Worm (Caenorhabditis elegans) whole organism, mixed stage, embryonic: Measurements from ENCODE around the gene C18H9.6.

Experiments used
- M03D4.4 ChIP-seq: sonication (generic microtip); optimal IDR thresholded peaks from 2 replicates; lab custom pipeline; 2017; ENCODE audit warnings: mild to moderate bottlenecking, missing genetic modification characterization, missing compliant biosample characterization
- bed-3 ChIP-seq: fragments of 200-800 bp; sonication (Bioruptor generic); optimal IDR thresholded peaks from 3 replicates; lab custom pipeline; 2018; ENCODE audit warnings: mild to moderate bottlenecking, missing genetic modification characterization, moderate library complexity, missing compliant biosample characterization
- blmp-1 ChIP-seq: fragments of 150-350 bp; optimal IDR thresholded peaks from 2 replicates; lab custom pipeline; 2014; ENCODE audit warnings: missing biosample characterization, missing genetic modification characterization
- ceh-39 ChIP-seq: fragments of 150-350 bp; optimal IDR thresholded peaks from 2 replicates; lab custom pipeline; 2014; ENCODE audit warnings: missing biosample characterization, missing genetic modification characterization
- ceh-43 ChIP-seq: fragments of 200-800 bp; sonication (Bioruptor generic); optimal IDR thresholded peaks from 2 replicates; lab custom pipeline; 2018; ENCODE audit warnings: mild to moderate bottlenecking, missing genetic modification characterization, moderate library complexity, missing compliant biosample characterization
- ceh-83 ChIP-seq: fragments of 200-800 bp; sonication (Bioruptor generic); optimal IDR thresholded peaks from 2 replicates; lab custom pipeline; 2018; ENCODE audit warnings: mild to moderate bottlenecking, missing genetic modification characterization, missing compliant biosample characterization
- ces-1 ChIP-seq: fragments of 150-350 bp; optimal IDR thresholded peaks from 2 replicates; lab custom pipeline; 2014; ENCODE audit warnings: missing biosample characterization, missing genetic modification reagents, missing genetic modification characterization
- cnd-1 ChIP-seq: fragments of 200-800 bp; sonication (Bioruptor generic); optimal IDR thresholded peaks from 2 replicates; lab custom pipeline; 2018; ENCODE audit warnings: mild to moderate bottlenecking, missing genetic modification characterization, missing compliant biosample characterization
- drap-1 ChIP-seq: fragments of 200-800 bp; sonication (Bioruptor generic); optimal IDR thresholded peaks from 3 replicates; lab custom pipeline; 2018; ENCODE audit warnings: mild to moderate bottlenecking, missing genetic modification characterization, missing compliant biosample characterization
- elt-1 ChIP-seq: sonication (generic microtip); optimal IDR thresholded peaks from 2 replicates; lab custom pipeline; 2017; ENCODE audit warnings: missing genetic modification characterization, mild to moderate bottlenecking, missing compliant biosample characterization, antibody characterized with exemption, moderate library complexity, borderline replicate concordance; ENCODE audit not compliant: insufficient read depth
- elt-3 ChIP-seq: fragments of 150-350 bp; optimal IDR thresholded peaks from 2 replicates; lab custom pipeline; 2014; ENCODE audit warnings: missing biosample characterization, missing genetic modification characterization
- flh-1 ChIP-seq: fragments of 200-800 bp; sonication (Bioruptor generic); optimal IDR thresholded peaks from 2 replicates; lab custom pipeline; 2018; ENCODE audit warnings: mild to moderate bottlenecking, missing genetic modification characterization, moderate library complexity, missing compliant biosample characterization
- hlh-1 ChIP-seq: fragments of 150-350 bp; optimal IDR thresholded peaks from 2 replicates; lab custom pipeline; 2014; ENCODE audit warnings: missing biosample characterization, missing genetic modification reagents, missing genetic modification characterization
- lin-13 ChIP-seq: fragments of 150-350 bp; optimal IDR thresholded peaks from 2 replicates; lab custom pipeline; 2014; ENCODE audit warnings: missing biosample characterization, missing genetic modification characterization
- lin-32 ChIP-seq: fragments of 200-800 bp; sonication (Bioruptor generic); optimal IDR thresholded peaks from 2 replicates; lab custom pipeline; 2018; ENCODE audit warnings: mild to moderate bottlenecking, missing genetic modification characterization, missing compliant biosample characterization
- lsy-2 ChIP-seq: fragments of 150-350 bp; optimal IDR thresholded peaks from 2 replicates; lab custom pipeline; 2014; ENCODE audit warnings: missing biosample characterization, missing genetic modification characterization
- mep-1 ChIP-seq: fragments of 150-350 bp; optimal IDR thresholded peaks from 2 replicates; lab custom pipeline; 2017; ENCODE audit warnings: missing biosample characterization, missing genetic modification reagents, missing genetic modification characterization, inconsistent platforms
- mls-2 ChIP-seq: sonication (generic microtip); optimal IDR thresholded peaks from 2 replicates; lab custom pipeline; 2016; ENCODE audit warnings: mild to moderate bottlenecking, missing genetic modification characterization, moderate library complexity, missing compliant biosample characterization
- nhr-12 ChIP-seq: fragments of 150-350 bp; optimal IDR thresholded peaks from 2 replicates; lab custom pipeline; 2014; ENCODE audit warnings: missing biosample characterization, missing genetic modification characterization
- nhr-2 ChIP-seq: fragments of 150-350 bp; optimal IDR thresholded peaks from 2 replicates; lab custom pipeline; 2014; ENCODE audit warnings: missing biosample characterization, missing genetic modification characterization
- nhr-237 ChIP-seq: fragments of 150-350 bp; optimal IDR thresholded peaks from 2 replicates; lab custom pipeline; 2014; ENCODE audit warnings: missing biosample characterization, missing genetic modification characterization
- nhr-28 ChIP-seq: fragments of 150-350 bp; optimal IDR thresholded peaks from 2 replicates; lab custom pipeline; 2014; ENCODE audit warnings: missing biosample characterization, missing genetic modification characterization
- nhr-76 ChIP-seq: sonication (generic microtip); optimal IDR thresholded peaks from 2 replicates; lab custom pipeline; 2017; ENCODE audit warnings: missing biosample characterization, missing genetic modification characterization
- pha-4 ChIP-seq: fragments of 150-350 bp; optimal IDR thresholded peaks from 2 replicates; lab custom pipeline; 2018; ENCODE audit warnings: missing biosample characterization, missing genetic modification reagents, missing genetic modification characterization
- sem-2 ChIP-seq: fragments of 200-800 bp; sonication (Bioruptor generic); optimal IDR thresholded peaks from 2 replicates; lab custom pipeline; 2018; ENCODE audit warnings: mild to moderate bottlenecking, missing genetic modification characterization, missing compliant biosample characterization
- snpc-4 ChIP-seq: fragments of 150-350 bp; optimal IDR thresholded peaks from 2 replicates; lab custom pipeline; 2014; ENCODE audit warnings: missing biosample characterization, missing genetic modification characterization
- sptf-1 ChIP-seq: sonication (generic microtip); optimal IDR thresholded peaks from 2 replicates; lab custom pipeline; 2017; ENCODE audit warnings: mild to moderate bottlenecking, missing genetic modification characterization, moderate library complexity, missing compliant biosample characterization
- tbx-8 ChIP-seq: fragments of 200-800 bp; sonication (Bioruptor generic); optimal IDR thresholded peaks from 2 replicates; lab custom pipeline; 2018; ENCODE audit warnings: mild to moderate bottlenecking, missing genetic modification characterization, moderate library complexity, missing compliant biosample characterization
- unc-120 ChIP-seq: sonication (generic microtip); optimal IDR thresholded peaks from 2 replicates; lab custom pipeline; 2017; ENCODE audit warnings: missing genetic modification characterization, missing compliant biosample characterization; ENCODE audit not compliant: poor library complexity, severe bottlenecking
- unc-39 ChIP-seq: fragments of 150-350 bp; optimal IDR thresholded peaks from 2 replicates; lab custom pipeline; 2014; ENCODE audit warnings: missing biosample characterization, missing genetic modification characterization
- unc-62 ChIP-seq: fragments of 150-350 bp; optimal IDR thresholded peaks from 2 replicates; lab custom pipeline; 2014; ENCODE audit warnings: missing biosample characterization, missing genetic modification reagents, missing genetic modification characterization
- zip-8 ChIP-seq: fragments of 150-350 bp; optimal IDR thresholded peaks from 2 replicates; lab custom pipeline; 2014; ENCODE audit warnings: missing biosample characterization, missing genetic modification characterization
- ztf-11 ChIP-seq: fragments of 150-350 bp; optimal IDR thresholded peaks from 2 replicates; lab custom pipeline; 2014; ENCODE audit warnings: missing biosample characterization, missing genetic modification characterization

The C18H9.6 gene

DNA sequence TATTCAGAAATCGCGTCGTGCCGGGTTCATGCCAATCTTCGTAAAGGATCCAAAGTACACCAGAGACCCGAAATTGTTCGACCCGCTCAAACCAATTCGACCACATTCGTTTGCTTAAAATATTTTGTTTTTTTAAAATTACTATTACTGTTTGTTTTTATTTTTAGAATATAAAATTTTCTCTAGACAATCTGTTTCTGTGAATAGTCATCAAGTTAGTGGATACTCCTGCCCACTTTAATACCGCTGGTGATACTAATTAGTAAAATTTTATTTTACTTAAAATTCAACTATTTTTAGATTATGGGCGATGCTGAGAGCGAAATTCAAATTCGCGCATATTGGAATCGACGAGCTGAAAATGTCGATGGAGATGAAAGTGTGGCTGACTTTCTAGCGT is 35.2 kb upstream of the C18H9.6 start, which contains the start of gene T14B4.1:
Gene T14B4.1 (plus strand): TSS at position 301 of the 400 bp plus-strand sequence.
- no peak for TF ChIP-seq drap-1 (GFP tag; lab: Kevin White, UChicago)
- no peak for TF ChIP-seq zip-8
- no peak for TF ChIP-seq ztf-11 (tag; lab: Kevin White, UChicago)
- TF ChIP-seq tbx-8 (GFP tag; lab: Kevin White, UChicago), result no peak
- TF ChIP-seq nhr-237 (tag; lab: Kevin White, UChicago), result no peak
- no peak for TF ChIP-seq nhr-28 (tag; lab: Kevin White, UChicago)
- TF ChIP-seq elt-1, result no peak
- no peak for TF ChIP-seq bed-3 (GFP tag; lab: Kevin White, UChicago)
- TF ChIP-seq ceh-83 (GFP tag; lab: Kevin White, UChicago), result no peak
- TF ChIP-seq unc-62 (GFP tag; lab: Kevin White, UChicago), result no peak
- no peak for TF ChIP-seq M03D4.4 (tag; lab: Kevin White, UChicago)
- TF ChIP-seq sem-2 (GFP tag; lab: Kevin White, UChicago), result no peak
- TF ChIP-seq, all 35 proteins: peak for 0

DNA sequence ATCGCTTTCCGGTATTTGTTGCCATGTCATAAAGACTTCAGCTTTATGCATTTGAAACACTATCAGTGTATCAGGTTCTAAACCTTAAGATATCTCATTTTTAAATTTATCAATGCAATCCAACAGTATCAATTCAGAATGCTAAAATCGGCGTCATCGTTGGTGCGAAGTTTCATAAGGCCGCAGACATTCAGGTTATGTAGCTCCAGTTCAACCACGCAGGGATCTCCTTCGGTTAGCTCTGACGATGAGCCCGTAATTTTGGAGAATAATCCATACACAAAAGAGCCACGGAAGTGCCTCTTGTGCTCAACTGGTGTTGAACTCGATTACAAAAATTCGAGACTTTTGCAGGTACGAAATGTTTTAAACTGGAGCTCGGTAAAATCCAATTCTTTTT is 34.6 kb upstream of the C18H9.6 start, which contains the start of gene mrps-18.C:
Gene mrps-18.C (plus strand): TSS at position 138 of the 400 bp plus-strand sequence.
- TF ChIP-seq lin-32 (GFP tag; lab: Kevin White, UChicago) (no peak), pha-4 (no peak), M03D4.4 (tag; lab: Kevin White, UChicago) (no peak), snpc-4 (no peak), nhr-2 (tag; lab: Kevin White, UChicago) (no peak), unc-120 (tag; lab: Kevin White, UChicago) (no peak), tbx-8 (GFP tag; lab: Kevin White, UChicago) (no peak), ces-1 (GFP tag; lab: Kevin White, UChicago) (no peak), flh-1 (GFP tag; lab: Kevin White, UChicago) (no peak), cnd-1 (tag; lab: Kevin White, UChicago) (no peak), nhr-28 (tag; lab: Kevin White, UChicago) (no peak), ceh-43 (GFP tag; lab: Kevin White, UChicago) (no peak), elt-1 (no peak), hlh-1 (tag; lab: Kevin White, UChicago) (no peak), nhr-76 (tag; lab: Kevin White, UChicago) (no peak), mls-2 (tag; lab: Kevin White, UChicago) (no peak)

DNA sequence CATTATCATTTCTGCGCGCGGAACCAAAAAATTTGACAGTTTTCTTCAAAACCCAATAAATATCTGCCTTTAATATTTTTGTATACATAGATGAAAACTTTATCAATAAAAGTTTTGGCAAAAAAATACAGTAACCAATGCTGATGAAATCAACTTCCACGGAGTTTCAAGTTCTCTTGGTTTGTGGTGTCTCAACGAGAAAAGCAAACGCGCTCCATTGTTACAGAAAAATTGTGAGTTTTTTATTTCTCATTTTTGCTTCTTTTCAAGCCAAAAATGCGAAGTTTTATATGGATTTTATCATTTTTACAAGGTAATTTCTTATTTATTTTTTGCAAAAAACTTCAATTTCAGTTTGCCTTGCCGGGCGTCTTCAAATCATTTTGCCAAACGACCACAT is 33.2 kb upstream of the C18H9.6 start, which contains the start of gene T14B4.3:
Gene T14B4.3 (plus strand): TSS at position 264 of the 400 bp plus-strand sequence.
- TF ChIP-seq pha-4 (peak; percentile 34), ceh-39 (no peak), elt-1 (no peak), mep-1 (tag; lab: Kevin White, UChicago) (peak; percentile 76), sem-2 (GFP tag; lab: Kevin White, UChicago) (no peak), lsy-2 (tag; lab: Kevin White, UChicago) (peak; percentile 83), drap-1 (GFP tag; lab: Kevin White, UChicago) (no peak), blmp-1 (no peak), mls-2 (tag; lab: Kevin White, UChicago) (no peak), snpc-4 (no peak), lin-32 (GFP tag; lab: Kevin White, UChicago) (no peak), M03D4.4 (tag; lab: Kevin White, UChicago) (no peak), ces-1 (GFP tag; lab: Kevin White, UChicago) (peak; percentile 50), ztf-11 (tag; lab: Kevin White, UChicago) (no peak), sptf-1 (tag; lab: Kevin White, UChicago) (peak; percentile 36), nhr-12 (tag; lab: Kevin White, UChicago) (no peak)

DNA sequence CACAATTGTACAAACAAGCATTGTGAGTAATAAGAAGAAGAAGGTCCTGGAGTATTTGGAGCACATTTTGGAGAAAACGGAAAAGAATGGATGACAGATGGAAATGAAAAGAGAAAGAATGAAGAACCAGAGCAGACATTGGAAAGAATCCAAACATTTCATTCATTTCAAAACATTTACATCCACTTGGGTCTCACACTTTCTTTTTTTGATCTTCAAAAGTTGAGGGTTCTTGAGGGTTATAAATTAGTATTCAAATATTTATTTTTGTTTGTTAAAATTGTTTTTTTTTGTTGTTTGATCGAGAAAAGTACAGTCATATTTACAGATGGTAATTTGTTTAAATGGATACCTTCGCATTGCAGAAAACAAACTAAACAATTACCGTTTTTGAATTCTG is 32.3 kb upstream of the C18H9.6 start, which contains the start of gene T14B4.9:
Gene T14B4.9 (minus strand): TSS at position 101 of the 400 bp plus-strand sequence.
- TF ChIP-seq sem-2 (GFP tag; lab: Kevin White, UChicago) (no peak), mep-1 (tag; lab: Kevin White, UChicago) (no peak), unc-39 (no peak), ceh-83 (GFP tag; lab: Kevin White, UChicago) (no peak), unc-62 (GFP tag; lab: Kevin White, UChicago) (no peak), cnd-1 (tag; lab: Kevin White, UChicago) (no peak), bed-3 (GFP tag; lab: Kevin White, UChicago) (no peak), ceh-43 (GFP tag; lab: Kevin White, UChicago) (no peak), sptf-1 (tag; lab: Kevin White, UChicago) (no peak), nhr-76 (tag; lab: Kevin White, UChicago) (no peak), nhr-28 (tag; lab: Kevin White, UChicago) (no peak), lsy-2 (tag; lab: Kevin White, UChicago) (no peak), nhr-2 (tag; lab: Kevin White, UChicago) (no peak), nhr-237 (tag; lab: Kevin White, UChicago) (no peak), elt-3 (no peak), ztf-11 (tag; lab: Kevin White, UChicago) (no peak), lin-13 (no peak), snpc-4 (no peak), ces-1 (GFP tag; lab: Kevin White, UChicago) (no peak)
